Worm (Caenorhabditis elegans) whole organism, midembryonic: ENCODE measurements around the gene mct-6.

Experiments
- cog-1 ChIP-seq: sonication (generic microtip); optimal IDR thresholded peaks from 2 replicates; lab custom pipeline; 2016; ENCODE audit warnings: missing genetic modification characterization, missing compliant biosample characterization
- flt-1 ChIP-seq: fragments of 200-800 bp; sonication (Bioruptor generic); IDR thresholded peaks from 2 replicates; pipeline ENCODE4 v1.3.6; 2022; ENCODE audit warnings: missing genetic modification characterization, missing compliant biosample characterization
- klf-2 ChIP-seq: fragments of 200-800 bp; sonication (Bioruptor generic); conservative IDR thresholded peaks from 2 replicates; pipeline ENCODE4 v1.3.6; 2022; ENCODE audit warnings: missing genetic modification reagents, missing genetic modification characterization, missing compliant biosample characterization
- med-1 ChIP-seq: sonication (generic microtip); optimal IDR thresholded peaks from 2 replicates; lab custom pipeline; 2017; ENCODE audit warnings: missing genetic modification characterization, mild to moderate bottlenecking, missing compliant biosample characterization, antibody characterized with exemption, missing genetic modification reagents; ENCODE audit not compliant: insufficient read depth
- ref-1 ChIP-seq: fragments of 200-800 bp; sonication (Bioruptor generic); conservative IDR thresholded peaks from 2 replicates; pipeline ENCODE4 v1.3.6; 2022; ENCODE audit warnings: missing genetic modification reagents, missing genetic modification characterization, missing compliant biosample characterization
- ztf-23 ChIP-seq: fragments of 200-800 bp; sonication (Bioruptor generic); IDR thresholded peaks from 2 replicates; pipeline ENCODE4 v1.3.6; 2022; ENCODE audit warnings: missing genetic modification reagents, missing genetic modification characterization, missing compliant biosample characterization
- ztf-29 ChIP-seq: fragments of 200-800 bp; sonication (Bioruptor generic); IDR thresholded peaks from 2 replicates; pipeline ENCODE4 v1.3.6; 2022; ENCODE audit warnings: missing genetic modification reagents, missing genetic modification characterization, missing compliant biosample characterization

DNA sequence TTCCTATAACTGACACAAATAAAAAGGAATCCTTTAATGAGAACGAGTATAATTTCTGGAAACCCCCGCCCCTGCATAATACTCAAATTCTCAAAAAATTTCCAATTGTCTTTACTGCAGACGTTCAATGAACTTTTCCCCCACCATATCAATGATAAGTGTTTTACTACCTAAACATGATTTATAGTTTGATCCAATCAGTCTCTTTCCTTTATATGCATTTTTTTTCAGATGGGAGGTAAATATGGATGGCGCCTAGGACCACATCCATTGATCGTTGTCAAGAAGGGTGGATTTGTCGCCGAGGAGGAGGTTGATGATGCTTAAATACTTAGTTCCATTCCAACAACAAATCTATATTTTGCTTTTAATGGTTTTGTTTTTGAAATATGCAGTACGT is 16.9 kb upstream of the mct-6 start:
- TF ChIP-seq cog-1 (tag; lab: Kevin White, UChicago), result no peak
- TF ChIP-seq flt-1 (GFP tag; lab: Robert Waterston, UW), result no peak
- no peak for TF ChIP-seq med-1
- no peak for TF ChIP-seq ref-1
- TF ChIP-seq ztf-29 (GFP tag; lab: Robert Waterston, UW), result no peak
- TF ChIP-seq ztf-23 (GFP tag; lab: Robert Waterston, UW), result no peak
- no peak for TF ChIP-seq klf-2 (GFP tag; lab: Robert Waterston, UW)
